Worm (Caenorhabditis elegans) whole organism, late embryonic: ENCODE results near the gene zim-1.

Source experiments
- C38D4.7 ChIP-seq: fragments of 200-800 bp; sonication (Bioruptor generic); optimal IDR thresholded peaks from 2 replicates; lab custom pipeline; 2018; ENCODE audit warnings: mild to moderate bottlenecking, missing genetic modification characterization, moderate library complexity, missing compliant biosample characterization
- F13H6.1 ChIP-seq: sonication (generic microtip); optimal IDR thresholded peaks from 2 replicates; lab custom pipeline; 2016; ENCODE audit warnings: missing genetic modification characterization, missing compliant biosample characterization
- K02D7.2 ChIP-seq: sonication (generic microtip); optimal IDR thresholded peaks from 2 replicates; lab custom pipeline; 2017; ENCODE audit warnings: mild to moderate bottlenecking, missing genetic modification characterization, missing compliant biosample characterization
- K09A11.1 ChIP-seq: sonication (generic microtip); optimal IDR thresholded peaks from 2 replicates; lab custom pipeline; 2017; ENCODE audit warnings: antibody characterized with exemption, mild to moderate bottlenecking, missing genetic modification characterization, missing compliant biosample characterization; ENCODE audit not compliant: insufficient read depth
- T23F11.4 ChIP-seq: fragments of 200-800 bp; sonication (Bioruptor generic); optimal IDR thresholded peaks from 2 replicates; lab custom pipeline; 2018; ENCODE audit warnings: mild to moderate bottlenecking, missing genetic modification characterization, missing compliant biosample characterization
- ahr-1 ChIP-seq: sonication (generic microtip); optimal IDR thresholded peaks from 2 replicates; lab custom pipeline; 2016; ENCODE audit warnings: missing genetic modification characterization, missing compliant biosample characterization
- ceh-19 ChIP-seq: fragments of 200-800 bp; sonication (Bioruptor generic); optimal IDR thresholded peaks from 2 replicates; lab custom pipeline; 2018; ENCODE audit warnings: mild to moderate bottlenecking, missing genetic modification characterization, missing compliant biosample characterization
- ceh-2 ChIP-seq: sonication (generic microtip); optimal IDR thresholded peaks from 2 replicates; lab custom pipeline; 2016; ENCODE audit warnings: missing genotype, missing genetic modification characterization, missing compliant biosample characterization
- ceh-22 ChIP-seq: sonication (generic microtip); optimal IDR thresholded peaks from 2 replicates; lab custom pipeline; 2017; ENCODE audit warnings: missing biosample characterization, missing genetic modification characterization
- ceh-34 ChIP-seq: sonication (generic microtip); optimal IDR thresholded peaks from 2 replicates; lab custom pipeline; 2016; ENCODE audit warnings: mild to moderate bottlenecking, missing genetic modification characterization, missing compliant biosample characterization
- ceh-45 ChIP-seq: fragments of 200-800 bp; sonication (Bioruptor generic); IDR thresholded peaks from 2 replicates; pipeline ENCODE4 v1.3.6; 2022; ENCODE audit warnings: missing genetic modification reagents, missing genetic modification characterization, missing compliant biosample characterization
- ceh-9 ChIP-seq: sonication (generic microtip); optimal IDR thresholded peaks from 2 replicates; lab custom pipeline; 2016; ENCODE audit warnings: mild to moderate bottlenecking, missing genetic modification characterization, inconsistent platforms, missing compliant biosample characterization
- che-1 ChIP-seq: sonication (generic microtip); optimal IDR thresholded peaks from 2 replicates; lab custom pipeline; 2016; ENCODE audit warnings: mild to moderate bottlenecking, missing genetic modification characterization, missing compliant biosample characterization
- dmd-4 ChIP-seq: sonication (generic microtip); optimal IDR thresholded peaks from 2 replicates; lab custom pipeline; 2016; ENCODE audit warnings: borderline replicate concordance, missing genetic modification characterization, missing compliant biosample characterization
- elt-2 ChIP-seq: sonication (generic microtip); optimal IDR thresholded peaks from 2 replicates; lab custom pipeline; 2016; ENCODE audit warnings: missing genetic modification reagents, missing genetic modification characterization, missing compliant biosample characterization
- fkh-10 ChIP-seq: fragments of 150-350 bp; optimal IDR thresholded peaks from 2 replicates; lab custom pipeline; 2014; ENCODE audit warnings: missing biosample characterization, missing genetic modification reagents, missing genetic modification characterization
- fkh-6 ChIP-seq: sonication (generic microtip); optimal IDR thresholded peaks from 2 replicates; lab custom pipeline; 2016; ENCODE audit warnings: missing genetic modification characterization, missing compliant biosample characterization
- gmeb-2 ChIP-seq: sonication (generic microtip); optimal IDR thresholded peaks from 2 replicates; lab custom pipeline; 2016; ENCODE audit warnings: missing genetic modification characterization, inconsistent platforms, missing compliant biosample characterization
- hlh-6 ChIP-seq: sonication (generic microtip); optimal IDR thresholded peaks from 2 replicates; lab custom pipeline; 2016; ENCODE audit warnings: missing genotype, missing genetic modification characterization, missing compliant biosample characterization
- hlh-8 ChIP-seq: sonication (generic microtip); optimal IDR thresholded peaks from 2 replicates; lab custom pipeline; 2016; ENCODE audit warnings: missing genotype, missing genetic modification characterization, missing compliant biosample characterization
- madf-2 ChIP-seq: sonication (generic microtip); optimal IDR thresholded peaks from 2 replicates; lab custom pipeline; 2017; ENCODE audit warnings: missing genetic modification characterization, missing compliant biosample characterization
- nfya-1 ChIP-seq: sonication (generic microtip); optimal IDR thresholded peaks from 2 replicates; lab custom pipeline; 2017; ENCODE audit warnings: missing genetic modification characterization, mild to moderate bottlenecking, missing compliant biosample characterization, antibody characterized with exemption, moderate library complexity
- nhr-232 ChIP-seq: sonication (generic microtip); optimal IDR thresholded peaks from 2 replicates; lab custom pipeline; 2016; ENCODE audit warnings: missing genetic modification characterization, missing compliant biosample characterization
- npax-4 ChIP-seq: sonication (generic microtip); optimal IDR thresholded peaks from 2 replicates; lab custom pipeline; 2016; ENCODE audit warnings: missing genetic modification characterization, missing compliant biosample characterization
- pag-3 ChIP-seq: sonication (generic microtip); optimal IDR thresholded peaks from 2 replicates; lab custom pipeline; 2016; ENCODE audit warnings: missing compliant biosample characterization, missing genetic modification characterization, borderline replicate concordance
- pha-2 ChIP-seq: sonication (generic microtip); optimal IDR thresholded peaks from 2 replicates; lab custom pipeline; 2017; ENCODE audit warnings: mild to moderate bottlenecking, missing genetic modification characterization, missing compliant biosample characterization
- pros-1 ChIP-seq: fragments of 150-350 bp; optimal IDR thresholded peaks from 2 replicates; lab custom pipeline; 2014; ENCODE audit warnings: missing biosample characterization, missing genetic modification reagents, missing genetic modification characterization
- ref-2 ChIP-seq: sonication (generic microtip); optimal IDR thresholded peaks from 2 replicates; lab custom pipeline; 2016; ENCODE audit warnings: missing genetic modification characterization, missing compliant biosample characterization
- sdc-2 ChIP-seq: sonication (generic microtip); optimal IDR thresholded peaks from 2 replicates; lab custom pipeline; 2016; ENCODE audit warnings: missing genotype, missing genetic modification characterization, missing compliant biosample characterization
- sox-2 ChIP-seq: fragments of 200-800 bp; sonication (Bioruptor generic); IDR thresholded peaks from 2 replicates; pipeline ENCODE4 v1.3.6; 2022; ENCODE audit warnings: missing genetic modification reagents, missing genetic modification characterization, missing compliant biosample characterization
- sox-4 ChIP-seq: sonication (generic microtip); optimal IDR thresholded peaks from 2 replicates; lab custom pipeline; 2017; ENCODE audit warnings: mild to moderate bottlenecking, missing genetic modification characterization, inconsistent platforms, missing compliant biosample characterization
- syd-9 ChIP-seq: sonication (generic microtip); optimal IDR thresholded peaks from 2 replicates; lab custom pipeline; 2016; ENCODE audit warnings: mild to moderate bottlenecking, missing genetic modification characterization, moderate library complexity, missing compliant biosample characterization
- tbx-2 ChIP-seq: sonication (generic microtip); optimal IDR thresholded peaks from 2 replicates; lab custom pipeline; 2016; ENCODE audit warnings: missing genetic modification characterization, missing compliant biosample characterization
- tbx-7 ChIP-seq: sonication (generic microtip); optimal IDR thresholded peaks from 2 replicates; lab custom pipeline; 2016; ENCODE audit warnings: missing genotype, missing genetic modification characterization, missing compliant biosample characterization
- ttx-3 ChIP-seq: sonication (generic microtip); optimal IDR thresholded peaks from 2 replicates; lab custom pipeline; 2016; ENCODE audit warnings: missing genetic modification reagents, missing genetic modification characterization, missing compliant biosample characterization
- unc-3 ChIP-seq, 2 experiments: fragments of 200-800 bp in 1 of 2; sonication (Bioruptor generic) in 1 of 2; sonication (generic microtip) in 1 of 2; conservative IDR thresholded peaks in 1 of 2; optimal IDR thresholded peaks in 1 of 2; 2 replicates each; pipeline versions ENCODE4 v1.3.6 to Lab custom; 2016 to 2022; ENCODE audit warnings: missing compliant biosample characterization in 2 of 2, missing genetic modification characterization in 2 of 2, missing genetic modification reagents in 1 of 2
- unc-42 ChIP-seq: sonication (generic microtip); optimal IDR thresholded peaks from 2 replicates; lab custom pipeline; 2016; ENCODE audit warnings: missing genotype, missing genetic modification characterization, missing compliant biosample characterization
- unc-55 ChIP-seq: sonication (generic microtip); optimal IDR thresholded peaks from 2 replicates; lab custom pipeline; 2017; ENCODE audit warnings: missing biosample characterization, missing genetic modification reagents, missing genetic modification characterization
- unc-86 ChIP-seq: sonication (generic microtip); optimal IDR thresholded peaks from 2 replicates; lab custom pipeline; 2016; ENCODE audit warnings: missing genetic modification characterization, missing compliant biosample characterization

The zim-1 gene

DNA sequence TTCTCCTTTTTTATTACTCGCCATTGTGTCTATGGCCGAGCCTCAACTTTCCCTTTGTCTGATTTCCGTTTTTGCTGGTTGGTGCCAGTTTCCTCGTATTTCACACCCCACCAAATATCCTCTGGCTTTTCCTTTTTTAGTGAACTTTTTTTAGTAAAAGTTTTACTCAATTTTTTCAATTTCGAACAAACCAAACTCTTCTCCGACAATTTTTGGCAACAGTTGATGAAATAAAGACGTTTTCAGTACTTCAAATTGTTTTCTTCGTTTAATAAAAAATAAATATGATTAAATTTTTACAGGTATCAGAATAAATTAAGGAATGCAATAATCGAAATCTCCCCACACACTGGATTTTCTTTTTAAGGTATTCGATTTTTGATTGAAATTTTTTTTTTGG, 25.8 kb upstream of the zim-1 start, which contains the start of gene cal-4:
Gene cal-4 (plus strand): TSS at position 301 of the 400 bp plus-strand sequence.
- no peak for TF ChIP-seq unc-3 (GFP tag; conservative IDR thresholded peaks at IDR 0.05; lab: Robert Waterston, UW)
- no peak for TF ChIP-seq unc-3 (tag; optimal IDR thresholded peaks at IDR 0.05; lab: Kevin White, UChicago)
- TF ChIP-seq pros-1 (tag; lab: Kevin White, UChicago), result no peak
- TF ChIP-seq ceh-45, result no peak
- TF ChIP-seq sox-2 (GFP tag; lab: Robert Waterston, UW), result no peak
- TF ChIP-seq T23F11.4, result no peak
- no peak for TF ChIP-seq fkh-10 (GFP tag; lab: Kevin White, UChicago)
- no peak for TF ChIP-seq unc-55 (GFP tag; lab: Kevin White, UChicago)
- no peak for TF ChIP-seq nhr-232 (tag; lab: Kevin White, UChicago)
- no peak for TF ChIP-seq madf-2
- TF ChIP-seq ceh-2, result no peak
- TF ChIP-seq K02D7.2 (tag; lab: Kevin White, UChicago), result no peak
- TF ChIP-seq sdc-2 (tag; lab: Kevin White, UChicago), result no peak
- no peak for TF ChIP-seq F13H6.1 (tag; lab: Kevin White, UChicago)
- no peak for TF ChIP-seq K09A11.1 (tag; lab: Kevin White, UChicago)
- TF ChIP-seq unc-86 (tag; lab: Kevin White, UChicago), result no peak
- TF ChIP-seq pha-2, result no peak
- TF ChIP-seq nfya-1, result no peak
- TF ChIP-seq pag-3 (tag; lab: Kevin White, UChicago), result no peak
- no peak for TF ChIP-seq tbx-2 (tag; lab: Kevin White, UChicago)

ce11 chrIV:10524095-10524829, 22.6 kb upstream of the zim-1 start, which contains the start of gene C02F4.5:
TSS of gene C02F4.5 (minus strand) at chrIV:10524145.
- TF ChIP-seq syd-9 (tag; lab: Kevin White, UChicago) (no peak), unc-42 (peak; percentile 27), gmeb-2 (no peak)

- TF ChIP-seq ceh-22 (tag; lab: Kevin White, UChicago) (no peak), K09A11.1 (tag; lab: Kevin White, UChicago) (no peak), elt-2 (no peak), hlh-6 (tag; lab: Kevin White, UChicago) (no peak), ttx-3 (tag; lab: Kevin White, UChicago) (no peak), ceh-34 (tag; lab: Kevin White, UChicago) (no peak), sox-4 (no peak), npax-4 (no peak), ceh-9 (no peak), C38D4.7 (GFP tag; lab: Kevin White, UChicago) (no peak), tbx-7 (tag; lab: Kevin White, UChicago) (no peak)
These were observed 16.2 kb upstream of the zim-1 start, which contains the start of gene T07G12.2 for ce11 chrIV:10530648-10531047. TSS of gene T07G12.2 (plus strand) at chrIV:10530709.

- TF ChIP-seq ref-2 (tag; lab: Kevin White, UChicago), result no peak
- TF ChIP-seq dmd-4, result no peak
- no peak for TF ChIP-seq ceh-45
- no peak for TF ChIP-seq pros-1 (tag; lab: Kevin White, UChicago)
- no peak for TF ChIP-seq ceh-19
- TF ChIP-seq ceh-2, result no peak
- TF ChIP-seq unc-3 (GFP tag; conservative IDR thresholded peaks at IDR 0.05; lab: Robert Waterston, UW), result no peak
- TF ChIP-seq unc-3 (tag; optimal IDR thresholded peaks at IDR 0.05; lab: Kevin White, UChicago), result no peak
- TF ChIP-seq ahr-1 (tag; lab: Kevin White, UChicago), result no peak
- no peak for TF ChIP-seq hlh-8 (tag; lab: Kevin White, UChicago)
- TF ChIP-seq syd-9 (tag; lab: Kevin White, UChicago), result no peak
- TF ChIP-seq fkh-6 (tag; lab: Kevin White, UChicago), result no peak
- TF ChIP-seq T23F11.4, result no peak
- no peak for TF ChIP-seq ceh-22 (tag; lab: Kevin White, UChicago)
- no peak for TF ChIP-seq unc-42
- TF ChIP-seq che-1, result no peak
- TF ChIP-seq K02D7.2 (tag; lab: Kevin White, UChicago), result no peak
- TF ChIP-seq, all 69 proteins: peak for 0
These were observed 13.2 kb upstream of the zim-1 start, which contains the start of gene T07G12.3 for ce11 chrIV:10533639-10534038. TSS of gene T07G12.3 (plus strand) at chrIV:10533939.
